Fruit fly (Drosophila melanogaster) whole organism, wandering third instar larva: ENCODE measurements around the gene Paics.
A peak's percentile ranks its signal among the peaks of the same experiment; 100 is the strongest.

ENCODE experiments used
- CG32264 ChIP-seq: fragments of 200-800 bp; sonication (Bioruptor generic); optimal IDR thresholded peaks from 2 replicates; lab custom pipeline; 2016; ENCODE audit warnings: missing biosample characterization, missing genetic modification characterization
- CrebA ChIP-seq: fragments of 200-800 bp; sonication (Bioruptor generic); optimal IDR thresholded peaks from 2 replicates; lab custom pipeline; 2016; ENCODE audit warnings: missing biosample characterization, mild to moderate bottlenecking, missing genetic modification characterization, borderline replicate concordance
- Dfd ChIP-seq: fragments of >200 bp; optimal IDR thresholded peaks from 2 replicates; lab custom pipeline; 2017; ENCODE audit warnings: missing biosample characterization, missing genetic modification characterization
- Dif ChIP-seq: fragments of 200-275, 200-300 bp; sonication (Bioruptor generic); optimal IDR thresholded peaks from 2 replicates; lab custom pipeline; 2018; ENCODE audit warnings: missing biosample characterization, missing genetic modification characterization; ENCODE audit not compliant: partially characterized antibody
- HLH106 ChIP-seq: fragments of 200-800 bp; optimal IDR thresholded peaks from 3 replicates; lab custom pipeline; 2019; ENCODE audit warnings: missing biosample characterization, mild to moderate bottlenecking, missing genetic modification characterization, moderate library complexity
- Hnf4 ChIP-seq: fragments of 200-800 bp; sonication (Bioruptor generic); optimal IDR thresholded peaks from 2 replicates; lab custom pipeline; 2016; ENCODE audit warnings: missing biosample characterization, mild to moderate bottlenecking, missing genetic modification characterization
- Hr78 ChIP-seq: fragments of >200 bp; optimal IDR thresholded peaks from 2 replicates; lab custom pipeline; 2017; ENCODE audit warnings: missing biosample characterization, missing genetic modification characterization
- Hr83 ChIP-seq: fragments of 200-300 bp; sonication (Bioruptor generic); optimal IDR thresholded peaks from 2 replicates; lab custom pipeline; 2016; ENCODE audit warnings: missing biosample characterization, mild to moderate bottlenecking, missing genetic modification characterization, moderate library complexity; ENCODE audit not compliant: poor library complexity, severe bottlenecking
- Jra ChIP-seq: sonication (Bioruptor generic); optimal IDR thresholded peaks from 2 replicates; lab custom pipeline; 2016; ENCODE audit warnings: missing biosample characterization, missing genetic modification characterization
- Myc ChIP-seq: fragments of >200 bp; optimal IDR thresholded peaks from 2 replicates; lab custom pipeline; 2017
- N ChIP-seq: fragments of >200 bp; optimal IDR thresholded peaks from 2 replicates; lab custom pipeline; 2018; ENCODE audit warnings: missing biosample characterization, missing external identifiers, missing genetic modification characterization
- Rel ChIP-seq, 2 experiments: fragments of 200-800 bp; sonication (Bioruptor generic) in 1 of 2; optimal IDR thresholded peaks; 2 replicates in 1 of 2; 3 replicates in 1 of 2; lab custom pipeline; 2016 to 2019; ENCODE audit warnings: mild to moderate bottlenecking in 2 of 2, missing biosample characterization in 2 of 2, missing genetic modification characterization in 2 of 2, moderate library complexity in 1 of 2
- brk ChIP-seq: fragments of 200-800 bp; sonication (Bioruptor generic); optimal IDR thresholded peaks from 2 replicates; lab custom pipeline; 2016; ENCODE audit warnings: missing biosample characterization, mild to moderate bottlenecking, missing genetic modification characterization
- dmrt93B ChIP-seq: fragments of 200-800 bp; sonication (Bioruptor generic); optimal IDR thresholded peaks from 2 replicates; lab custom pipeline; 2018; ENCODE audit warnings: missing biosample characterization, mild to moderate bottlenecking, missing genetic modification characterization
- dsf ChIP-seq: sonication (Bioruptor generic); optimal IDR thresholded peaks from 2 replicates; lab custom pipeline; 2016; ENCODE audit warnings: missing biosample characterization, missing genetic modification characterization, borderline replicate concordance
- ey ChIP-seq: fragments of 200-800 bp; sonication (Bioruptor generic); optimal IDR thresholded peaks from 2 replicates; lab custom pipeline; 2016; ENCODE audit warnings: missing biosample characterization, missing genetic modification characterization
- fru ChIP-seq: fragments of 200-800 bp; sonication (Bioruptor generic); optimal IDR thresholded peaks from 3 replicates; lab custom pipeline; 2016; ENCODE audit warnings: missing biosample characterization, mild to moderate bottlenecking, missing genetic modification characterization
- h ChIP-seq: fragments of 200-800 bp; sonication (Bioruptor generic); optimal IDR thresholded peaks from 3 replicates; lab custom pipeline; 2016; ENCODE audit warnings: missing biosample characterization, mild to moderate bottlenecking, missing genetic modification characterization
- jim ChIP-seq: fragments of 175-275, 200-325 bp; sonication (Bioruptor generic); optimal IDR thresholded peaks from 2 replicates; lab custom pipeline; 2016; ENCODE audit warnings: missing biosample characterization, mild to moderate bottlenecking, missing genetic modification characterization
- pan ChIP-seq: fragments of >200 bp; optimal IDR thresholded peaks from 2 replicates; lab custom pipeline; 2017
- psq ChIP-seq: fragments of 200-800 bp; sonication (Bioruptor generic); optimal IDR thresholded peaks from 3 replicates; lab custom pipeline; 2017; ENCODE audit warnings: missing biosample characterization, mild to moderate bottlenecking, missing genetic modification characterization, moderate library complexity
- rgr ChIP-seq: fragments of 200-800 bp; sonication (Bioruptor generic); optimal IDR thresholded peaks from 3 replicates; lab custom pipeline; 2016; ENCODE audit warnings: missing biosample characterization, mild to moderate bottlenecking, missing genetic modification characterization
- sage ChIP-seq: fragments of 200-800 bp; sonication (Bioruptor generic); optimal IDR thresholded peaks from 2 replicates; lab custom pipeline; 2016; ENCODE audit warnings: missing biosample characterization, mild to moderate bottlenecking, missing genetic modification characterization
- tai ChIP-seq: sonication (Bioruptor generic); optimal IDR thresholded peaks from 2 replicates; lab custom pipeline; 2016; ENCODE audit warnings: missing biosample characterization, missing genetic modification characterization
- usp ChIP-seq: fragments of >200 bp; optimal IDR thresholded peaks from 2 replicates; lab custom pipeline; 2017; ENCODE audit warnings: missing biosample characterization, missing genetic modification characterization

The Paics gene

dm6 chrX:12766286-12766685, 5.9 kb upstream of the Paics start:
- TF ChIP-seq usp (GFP tag; lab: Kevin White, UChicago), result no peak
- TF ChIP-seq Hnf4, result peak; percentile 10
- TF ChIP-seq psq (GFP tag; lab: Kevin White, UChicago), result peak; percentile 15
- TF ChIP-seq fru (GFP tag; lab: Kevin White, UChicago), result peak; percentile 1
- TF ChIP-seq, all 38 proteins: peak for 3

- no peak for TF ChIP-seq ey (GFP tag; lab: Kevin White, UChicago)
Observed at dm6 chrX:12765736-12766135, 5.3 kb upstream of the Paics start.

dm6 chrX:12765076-12765475, 4.7 kb upstream of the Paics start, which contains the start of gene Agpat1:
TSS of gene Agpat1 (plus strand) at chrX:12765266.
- TF ChIP-seq pan (lab: Kevin White, UChicago) (no peak), rgr (GFP tag; lab: Kevin White, UChicago) (no peak), fru (GFP tag; lab: Kevin White, UChicago) (no peak), Jra (GFP tag; lab: Kevin White, UChicago) (no peak), CrebA (GFP tag; lab: Kevin White, UChicago) (no peak), usp (GFP tag; lab: Kevin White, UChicago) (no peak), Hr83 (GFP tag; lab: Kevin White, UChicago) (no peak), N (no peak), h (GFP tag; lab: Kevin White, UChicago) (no peak), dsf (no peak), dmrt93B (GFP tag; lab: Kevin White, UChicago) (no peak), Hr78 (no peak), tai (no peak), Rel (GFP tag; optimal IDR thresholded peaks at IDR 0.05; lab: Kevin White, UChicago) (no peak), Rel (tag; optimal IDR thresholded peaks at IDR 0.05; lab: Kevin White, UChicago) (no peak)

- TF ChIP-seq pan (lab: Kevin White, UChicago) (no peak), Myc (lab: Kevin White, UChicago) (peak; percentile 51)
Observed at dm6 chrX:12764640-12765039, 4.2 kb upstream of the Paics start.

dm6 chrX:12763467-12763866, 3.0 kb upstream of the Paics start, which contains the start of gene pira:
TSS of gene pira (minus strand) at chrX:12763611.
- TF ChIP-seq Myc (lab: Kevin White, UChicago), result no peak

dm6 chrX:12759162-12759561, 1.3 kb downstream of the Paics start:
- no peak for TF ChIP-seq rgr (GFP tag; lab: Kevin White, UChicago)
- no peak for TF ChIP-seq brk (GFP tag; lab: Kevin White, UChicago)
- no peak for TF ChIP-seq Jra (GFP tag; lab: Kevin White, UChicago)
- no peak for TF ChIP-seq Myc (lab: Kevin White, UChicago)
- no peak for TF ChIP-seq CrebA (GFP tag; lab: Kevin White, UChicago)
- TF ChIP-seq Dfd (GFP tag; lab: Kevin White, UChicago), result no peak
- TF ChIP-seq sage (GFP tag; lab: Kevin White, UChicago), result no peak

dm6 chrX:12757075-12757474, 3.3 kb downstream of the Paics start:
- TF ChIP-seq N, result no peak
- peak; percentile 8 for TF ChIP-seq brk (GFP tag; lab: Kevin White, UChicago)
- TF ChIP-seq jim (GFP tag; lab: Kevin White, UChicago), result no peak
- TF ChIP-seq, all 38 proteins: peak for 1

dm6 chrX:12756374-12756721, 4.1 kb downstream of the Paics start:
- no peak for TF ChIP-seq CG32264 (GFP tag; lab: Kevin White, UChicago)
- TF ChIP-seq Hnf4, result peak; percentile 5
- no peak for TF ChIP-seq HLH106 (tag; lab: Kevin White, UChicago)
- TF ChIP-seq Dif (GFP tag; lab: Kevin White, UChicago), result peak; percentile 21
- TF ChIP-seq Rel (GFP tag; optimal IDR thresholded peaks at IDR 0.05; lab: Kevin White, UChicago), result no peak
- TF ChIP-seq Rel (tag; optimal IDR thresholded peaks at IDR 0.05; lab: Kevin White, UChicago), result peak; percentile 19
- peak; percentile 82 for TF ChIP-seq psq (GFP tag; lab: Kevin White, UChicago)
- TF ChIP-seq, all 38 proteins: peak for 4
